Worm (Caenorhabditis elegans) whole organism, mixed stage, embryonic: ENCODE measurements around the gene Y66D12A.16.

ENCODE experiments used
- M03D4.4 ChIP-seq: sonication (generic microtip); optimal IDR thresholded peaks from 2 replicates; lab custom pipeline; 2017; ENCODE audit warnings: mild to moderate bottlenecking, missing genetic modification characterization, missing compliant biosample characterization
- bed-3 ChIP-seq: fragments of 200-800 bp; sonication (Bioruptor generic); optimal IDR thresholded peaks from 3 replicates; lab custom pipeline; 2018; ENCODE audit warnings: mild to moderate bottlenecking, missing genetic modification characterization, moderate library complexity, missing compliant biosample characterization
- blmp-1 ChIP-seq: fragments of 150-350 bp; optimal IDR thresholded peaks from 2 replicates; lab custom pipeline; 2014; ENCODE audit warnings: missing biosample characterization, missing genetic modification characterization
- ceh-43 ChIP-seq: fragments of 200-800 bp; sonication (Bioruptor generic); optimal IDR thresholded peaks from 2 replicates; lab custom pipeline; 2018; ENCODE audit warnings: mild to moderate bottlenecking, missing genetic modification characterization, moderate library complexity, missing compliant biosample characterization
- ces-1 ChIP-seq: fragments of 150-350 bp; optimal IDR thresholded peaks from 2 replicates; lab custom pipeline; 2014; ENCODE audit warnings: missing biosample characterization, missing genetic modification reagents, missing genetic modification characterization
- cnd-1 ChIP-seq: fragments of 200-800 bp; sonication (Bioruptor generic); optimal IDR thresholded peaks from 2 replicates; lab custom pipeline; 2018; ENCODE audit warnings: mild to moderate bottlenecking, missing genetic modification characterization, missing compliant biosample characterization
- drap-1 ChIP-seq: fragments of 200-800 bp; sonication (Bioruptor generic); optimal IDR thresholded peaks from 3 replicates; lab custom pipeline; 2018; ENCODE audit warnings: mild to moderate bottlenecking, missing genetic modification characterization, missing compliant biosample characterization
- elt-1 ChIP-seq: sonication (generic microtip); optimal IDR thresholded peaks from 2 replicates; lab custom pipeline; 2017; ENCODE audit warnings: missing genetic modification characterization, mild to moderate bottlenecking, missing compliant biosample characterization, antibody characterized with exemption, moderate library complexity, borderline replicate concordance; ENCODE audit not compliant: insufficient read depth
- elt-3 ChIP-seq: fragments of 150-350 bp; optimal IDR thresholded peaks from 2 replicates; lab custom pipeline; 2014; ENCODE audit warnings: missing biosample characterization, missing genetic modification characterization
- ham-2 ChIP-seq: fragments of 200-800 bp; sonication (Bioruptor generic); optimal IDR thresholded peaks from 2 replicates; lab custom pipeline; 2018; ENCODE audit warnings: mild to moderate bottlenecking, missing genetic modification characterization, missing compliant biosample characterization
- hlh-1 ChIP-seq: fragments of 150-350 bp; optimal IDR thresholded peaks from 2 replicates; lab custom pipeline; 2014; ENCODE audit warnings: missing biosample characterization, missing genetic modification reagents, missing genetic modification characterization
- lin-13 ChIP-seq: fragments of 150-350 bp; optimal IDR thresholded peaks from 2 replicates; lab custom pipeline; 2014; ENCODE audit warnings: missing biosample characterization, missing genetic modification characterization
- lin-32 ChIP-seq: fragments of 200-800 bp; sonication (Bioruptor generic); optimal IDR thresholded peaks from 2 replicates; lab custom pipeline; 2018; ENCODE audit warnings: mild to moderate bottlenecking, missing genetic modification characterization, missing compliant biosample characterization
- lsy-2 ChIP-seq: fragments of 150-350 bp; optimal IDR thresholded peaks from 2 replicates; lab custom pipeline; 2014; ENCODE audit warnings: missing biosample characterization, missing genetic modification characterization
- mls-2 ChIP-seq: sonication (generic microtip); optimal IDR thresholded peaks from 2 replicates; lab custom pipeline; 2016; ENCODE audit warnings: mild to moderate bottlenecking, missing genetic modification characterization, moderate library complexity, missing compliant biosample characterization
- nhr-12 ChIP-seq: fragments of 150-350 bp; optimal IDR thresholded peaks from 2 replicates; lab custom pipeline; 2014; ENCODE audit warnings: missing biosample characterization, missing genetic modification characterization
- nhr-2 ChIP-seq: fragments of 150-350 bp; optimal IDR thresholded peaks from 2 replicates; lab custom pipeline; 2014; ENCODE audit warnings: missing biosample characterization, missing genetic modification characterization
- nhr-237 ChIP-seq: fragments of 150-350 bp; optimal IDR thresholded peaks from 2 replicates; lab custom pipeline; 2014; ENCODE audit warnings: missing biosample characterization, missing genetic modification characterization
- nhr-28 ChIP-seq: fragments of 150-350 bp; optimal IDR thresholded peaks from 2 replicates; lab custom pipeline; 2014; ENCODE audit warnings: missing biosample characterization, missing genetic modification characterization
- nhr-76 ChIP-seq: sonication (generic microtip); optimal IDR thresholded peaks from 2 replicates; lab custom pipeline; 2017; ENCODE audit warnings: missing biosample characterization, missing genetic modification characterization
- pha-4 ChIP-seq: fragments of 150-350 bp; optimal IDR thresholded peaks from 2 replicates; lab custom pipeline; 2018; ENCODE audit warnings: missing biosample characterization, missing genetic modification reagents, missing genetic modification characterization
- sem-2 ChIP-seq: fragments of 200-800 bp; sonication (Bioruptor generic); optimal IDR thresholded peaks from 2 replicates; lab custom pipeline; 2018; ENCODE audit warnings: mild to moderate bottlenecking, missing genetic modification characterization, missing compliant biosample characterization
- snpc-4 ChIP-seq: fragments of 150-350 bp; optimal IDR thresholded peaks from 2 replicates; lab custom pipeline; 2014; ENCODE audit warnings: missing biosample characterization, missing genetic modification characterization
- sptf-1 ChIP-seq: sonication (generic microtip); optimal IDR thresholded peaks from 2 replicates; lab custom pipeline; 2017; ENCODE audit warnings: mild to moderate bottlenecking, missing genetic modification characterization, moderate library complexity, missing compliant biosample characterization
- tbx-8 ChIP-seq: fragments of 200-800 bp; sonication (Bioruptor generic); optimal IDR thresholded peaks from 2 replicates; lab custom pipeline; 2018; ENCODE audit warnings: mild to moderate bottlenecking, missing genetic modification characterization, moderate library complexity, missing compliant biosample characterization
- unc-120 ChIP-seq: sonication (generic microtip); optimal IDR thresholded peaks from 2 replicates; lab custom pipeline; 2017; ENCODE audit warnings: missing genetic modification characterization, missing compliant biosample characterization; ENCODE audit not compliant: poor library complexity, severe bottlenecking
- unc-39 ChIP-seq: fragments of 150-350 bp; optimal IDR thresholded peaks from 2 replicates; lab custom pipeline; 2014; ENCODE audit warnings: missing biosample characterization, missing genetic modification characterization
- unc-62 ChIP-seq: fragments of 150-350 bp; optimal IDR thresholded peaks from 2 replicates; lab custom pipeline; 2014; ENCODE audit warnings: missing biosample characterization, missing genetic modification reagents, missing genetic modification characterization
- zip-8 ChIP-seq: fragments of 150-350 bp; optimal IDR thresholded peaks from 2 replicates; lab custom pipeline; 2014; ENCODE audit warnings: missing biosample characterization, missing genetic modification characterization
- ztf-11 ChIP-seq: fragments of 150-350 bp; optimal IDR thresholded peaks from 2 replicates; lab custom pipeline; 2014; ENCODE audit warnings: missing biosample characterization, missing genetic modification characterization

Y66D12A.16 gene

ce11 chrIII:11554701-11555111 lies 31.4 kb downstream of the Y66D12A.16 start:
- no peak for TF ChIP-seq zip-8 (tag; lab: Kevin White, UChicago)

DNA sequence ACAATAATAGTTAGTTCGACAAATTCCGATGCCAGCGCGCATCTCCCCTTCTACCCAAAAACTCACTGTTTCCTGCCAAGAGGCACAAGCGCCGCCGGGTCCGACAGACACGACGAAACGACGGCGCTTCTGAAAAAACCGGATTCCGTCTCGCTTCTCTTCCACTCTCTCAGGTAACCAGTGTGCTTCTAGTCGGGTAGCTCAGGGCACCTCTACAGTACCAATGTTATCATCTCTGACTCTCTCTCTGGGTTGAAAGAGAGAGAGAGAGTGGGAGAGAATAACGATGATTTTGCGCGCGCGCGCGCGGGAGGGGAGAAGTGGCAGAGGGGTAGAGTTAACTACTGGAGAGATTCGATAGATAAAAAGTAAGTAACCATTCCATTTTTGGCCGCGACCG lies 33.5 kb downstream of the Y66D12A.16 start:
- no peak for TF ChIP-seq lin-32 (GFP tag; lab: Kevin White, UChicago)
- TF ChIP-seq snpc-4 (tag; lab: Kevin White, UChicago): no peak
- no peak for TF ChIP-seq zip-8 (tag; lab: Kevin White, UChicago)
- TF ChIP-seq nhr-237 (tag; lab: Kevin White, UChicago): no peak
- no peak for TF ChIP-seq hlh-1 (tag; lab: Kevin White, UChicago)
- no peak for TF ChIP-seq sptf-1 (tag; lab: Kevin White, UChicago)
- no peak for TF ChIP-seq unc-62 (GFP tag; lab: Kevin White, UChicago)
- TF ChIP-seq M03D4.4 (tag; lab: Kevin White, UChicago): no peak
- no peak for TF ChIP-seq pha-4 (tag; lab: Kevin White, UChicago)
- no peak for TF ChIP-seq nhr-12 (tag; lab: Kevin White, UChicago)
- no peak for TF ChIP-seq mls-2 (tag; lab: Kevin White, UChicago)
- TF ChIP-seq ztf-11 (tag; lab: Kevin White, UChicago): no peak
- TF ChIP-seq drap-1 (GFP tag; lab: Kevin White, UChicago): no peak
- no peak for TF ChIP-seq unc-120 (tag; lab: Kevin White, UChicago)
- TF ChIP-seq bed-3 (GFP tag; lab: Kevin White, UChicago): no peak
- TF ChIP-seq ceh-43: no peak
- TF ChIP-seq nhr-28 (tag; lab: Kevin White, UChicago): no peak
- TF ChIP-seq lsy-2: no peak
- no peak for TF ChIP-seq unc-39
- TF ChIP-seq nhr-76 (tag; lab: Kevin White, UChicago): no peak

DNA sequence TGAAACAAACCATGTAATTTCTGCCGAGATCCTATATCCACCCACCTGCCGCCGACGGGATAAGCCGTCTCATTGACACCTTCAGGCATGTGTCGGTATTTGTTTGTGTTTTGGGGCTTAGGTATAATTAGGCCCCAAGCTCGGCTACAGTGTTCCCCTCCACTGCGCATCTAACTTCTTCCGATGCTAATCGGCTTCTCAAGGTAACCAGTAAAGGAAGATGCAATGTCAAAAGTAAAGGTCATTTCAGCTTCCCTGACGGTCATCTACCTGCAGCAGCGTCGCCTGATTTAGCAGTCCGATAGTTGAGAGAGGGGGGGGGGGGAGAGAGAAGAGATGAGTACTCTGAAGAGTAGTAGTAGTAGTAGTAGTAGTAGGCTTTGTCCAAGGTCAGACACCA lies 34.9 kb downstream of the Y66D12A.16 start:
- TF ChIP-seq ham-2 (GFP tag; lab: Kevin White, UChicago) (peak; percentile 87), elt-1 (peak; percentile 64), sptf-1 (tag; lab: Kevin White, UChicago) (peak; percentile 4), ceh-43 (peak; percentile 1), nhr-2 (tag; lab: Kevin White, UChicago) (no peak)
- TF ChIP-seq, all 35 proteins: peak for 4

ce11 chrIII:11559677-11560076 lies 36.3 kb downstream of the Y66D12A.16 start:
- no peak for TF ChIP-seq elt-1
- no peak for TF ChIP-seq ces-1
- no peak for TF ChIP-seq sem-2
- no peak for TF ChIP-seq unc-120 (tag; lab: Kevin White, UChicago)
- TF ChIP-seq lin-13 (tag; lab: Kevin White, UChicago): no peak
- TF ChIP-seq drap-1 (GFP tag; lab: Kevin White, UChicago): no peak
- no peak for TF ChIP-seq cnd-1 (tag; lab: Kevin White, UChicago)
- TF ChIP-seq mls-2 (tag; lab: Kevin White, UChicago): no peak
- TF ChIP-seq hlh-1 (tag; lab: Kevin White, UChicago): no peak
- no peak for TF ChIP-seq nhr-2 (tag; lab: Kevin White, UChicago)
- no peak for TF ChIP-seq tbx-8 (GFP tag; lab: Kevin White, UChicago)
- no peak for TF ChIP-seq nhr-28 (tag; lab: Kevin White, UChicago)
- TF ChIP-seq elt-3 (tag; lab: Kevin White, UChicago): no peak
- no peak for TF ChIP-seq lsy-2
- no peak for TF ChIP-seq nhr-237 (tag; lab: Kevin White, UChicago)
- no peak for TF ChIP-seq blmp-1

DNA sequence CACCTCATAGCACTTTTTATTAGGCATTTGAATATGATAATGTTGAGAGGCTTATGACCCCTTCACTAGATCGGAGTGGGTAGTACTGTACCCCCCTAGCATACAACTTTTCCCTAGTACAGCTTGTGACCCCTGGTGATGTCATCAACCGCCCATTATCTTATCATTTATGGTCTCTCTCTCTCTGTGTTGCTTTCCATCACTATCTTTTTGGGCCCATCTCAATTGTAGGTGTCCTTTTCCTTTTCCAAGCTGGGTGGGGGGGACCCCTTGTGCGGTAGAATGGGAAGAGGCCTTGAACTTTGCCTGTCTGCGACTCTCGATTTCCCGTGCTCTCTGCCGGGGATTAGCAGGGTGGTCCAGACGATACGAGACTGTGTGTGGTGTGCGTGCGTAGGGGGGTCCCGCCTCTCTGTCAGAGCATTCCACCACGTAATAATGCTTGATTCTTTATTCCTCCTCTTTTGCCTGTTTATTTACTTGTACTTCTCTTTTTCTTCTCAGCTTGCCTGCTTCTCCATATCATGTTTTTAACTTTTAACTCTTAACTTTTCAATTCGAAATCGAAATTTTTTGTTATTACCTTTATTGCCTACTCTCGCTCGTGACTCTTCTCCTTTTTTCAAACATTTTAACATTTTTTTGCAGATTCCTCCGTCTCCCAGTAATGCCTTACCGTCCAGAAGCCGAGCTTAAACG lies 37.3 kb downstream of the Y66D12A.16 start, which contains the start of gene ztf-29:
ztf-29 (plus strand) TSS at position 649 of the 699 bp plus-strand sequence.
- TF ChIP-seq elt-1: peak; percentile 70
- TF ChIP-seq sem-2: peak; percentile 28
- TF ChIP-seq cnd-1 (tag; lab: Kevin White, UChicago): no peak
- TF ChIP-seq ham-2 (GFP tag; lab: Kevin White, UChicago): peak; percentile 49
